Worm (Caenorhabditis elegans) whole organism, L4 larva: Measurements from ENCODE around the gene smex-1.
"Not testable (repeated sequence)": the region's sequence is repeated elsewhere in the genome, so short reads cannot be mapped to it uniquely, and the experiment has no call there.

Source experiments
- F26F4.8 ChIP-seq: fragments of 200-800 bp; sonication (Bioruptor generic); conservative IDR thresholded peaks from 2 replicates; pipeline ENCODE4 v1.3.6; 2022; ENCODE audit warnings: missing genetic modification characterization, missing compliant biosample characterization
- F49E8.2 ChIP-seq: sonication (generic microtip); optimal IDR thresholded peaks from 2 replicates; lab custom pipeline; 2016; ENCODE audit warnings: missing compliant biosample characterization, mild to moderate bottlenecking, missing genetic modification characterization, borderline replicate concordance
- aha-1 ChIP-seq: fragments of 150-350 bp; peaks from one replicate; lab custom pipeline; 2014; ENCODE audit warnings: missing biosample characterization, missing genetic modification characterization
- ama-1 ChIP-seq: fragments of 150-350 bp; optimal IDR thresholded peaks from 2 replicates; lab custom pipeline; 2014; ENCODE audit warnings: inconsistent platforms, mixed read lengths
- daf-19 ChIP-seq: fragments of 200-800 bp; sonication (Bioruptor generic); conservative IDR thresholded peaks from 2 replicates; pipeline ENCODE4 v1.3.6; 2022; ENCODE audit warnings: missing genetic modification characterization, missing compliant biosample characterization
- dmd-8 ChIP-seq: fragments of 200-800 bp; sonication (Bioruptor generic); IDR thresholded peaks from 2 replicates; pipeline ENCODE4 v1.3.6; 2022; ENCODE audit warnings: missing genetic modification characterization, missing compliant biosample characterization
- egl-27 ChIP-seq: sonication (generic microtip); optimal IDR thresholded peaks from 3 replicates; lab custom pipeline; 2017; ENCODE audit warnings: missing biosample characterization, missing genetic modification reagents, missing genetic modification characterization
- fkh-10 ChIP-seq: fragments of 150-350 bp; optimal IDR thresholded peaks from 2 replicates; lab custom pipeline; 2014; ENCODE audit warnings: missing biosample characterization, missing genetic modification reagents, missing genetic modification characterization
- nhr-28 ChIP-seq: fragments of 150-350 bp; optimal IDR thresholded peaks from 2 replicates; lab custom pipeline; 2014; ENCODE audit warnings: missing biosample characterization, missing genetic modification characterization
- skn-1 ChIP-seq: fragments of 150-350 bp; optimal IDR thresholded peaks from 2 replicates; lab custom pipeline; 2014; ENCODE audit warnings: missing biosample characterization, missing genetic modification characterization
- spr-1 ChIP-seq: sonication (generic microtip); optimal IDR thresholded peaks from 2 replicates; lab custom pipeline; 2016; ENCODE audit warnings: mild to moderate bottlenecking, missing genetic modification characterization, missing compliant biosample characterization
- zip-11 ChIP-seq: fragments of 200-800 bp; sonication (Bioruptor generic); IDR thresholded peaks from 2 replicates; pipeline ENCODE4 v1.3.6; 2022; ENCODE audit warnings: missing genetic modification characterization, missing compliant biosample characterization
- ztf-11 ChIP-seq: fragments of 150-350 bp; optimal IDR thresholded peaks from 2 replicates; lab custom pipeline; 2014; ENCODE audit warnings: missing biosample characterization, missing genetic modification characterization

DNA sequence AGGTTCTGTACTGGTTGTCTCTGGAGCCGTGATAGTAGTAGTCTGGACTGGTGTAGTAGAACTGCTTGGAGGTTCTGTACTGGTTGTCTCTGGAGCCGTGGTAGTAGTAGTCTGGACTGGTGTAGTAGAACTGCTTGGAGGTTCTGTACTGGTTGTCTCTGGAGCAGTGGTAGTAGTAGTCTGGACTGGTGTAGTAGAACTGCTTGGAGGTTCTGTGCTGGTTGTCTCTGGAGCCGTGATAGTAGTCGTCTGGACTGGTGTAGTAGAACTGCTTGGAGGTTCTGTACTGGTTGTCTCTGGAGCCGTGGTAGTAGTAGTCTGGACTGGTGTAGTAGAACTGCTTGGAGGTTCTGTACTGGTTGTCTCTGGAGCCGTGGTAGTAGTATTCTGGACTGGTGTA lies 33.6 kb upstream of the smex-1 start:
- TF ChIP-seq fkh-10 (GFP tag; lab: Kevin White, UChicago); nhr-28; spr-1 (tag; lab: Kevin White, UChicago); skn-1 (tag; lab: Kevin White, UChicago); daf-19 (GFP tag; lab: Robert Waterston, UW); aha-1 (tag; lab: Kevin White, UChicago); ama-1 (lab: Kevin White, UChicago); zip-11 (GFP tag; lab: Robert Waterston, UW); F49E8.2 (tag; lab: Kevin White, UChicago); ztf-11 (tag; lab: Kevin White, UChicago); egl-27 (tag; lab: Kevin White, UChicago): not testable (repeated sequence)
- TF ChIP-seq dmd-8 (GFP tag; lab: Robert Waterston, UW) (peak; percentile 72; the same call in 1 of the 2 replicates), F26F4.8 (peak; percentile 84)
